Worm (Caenorhabditis elegans) whole organism, young adult: ENCODE data around the gene T23G7.2.

Experiments used
- F22D6.2 ChIP-seq: sonication (generic microtip); optimal IDR thresholded peaks from 2 replicates; lab custom pipeline; 2016; ENCODE audit warnings: mild to moderate bottlenecking, missing genetic modification characterization, missing compliant biosample characterization
- F23B12.7 ChIP-seq: sonication (generic microtip); optimal IDR thresholded peaks from 2 replicates; lab custom pipeline; 2017; ENCODE audit warnings: missing genetic modification characterization, mild to moderate bottlenecking, missing compliant biosample characterization, antibody characterized with exemption, moderate library complexity; ENCODE audit not compliant: insufficient read depth
- F33H1.4 ChIP-seq: fragments of 200-800 bp; sonication (Bioruptor generic); IDR thresholded peaks from 2 replicates; pipeline ENCODE4 v1.3.6; 2022; ENCODE audit warnings: missing genetic modification reagents, missing genetic modification characterization, missing compliant biosample characterization
- F39B2.1 ChIP-seq: fragments of 200-800 bp; sonication (Bioruptor generic); IDR thresholded peaks from 2 replicates; pipeline ENCODE4 v1.3.6; 2022; ENCODE audit warnings: missing genetic modification reagents, missing genetic modification characterization, missing compliant biosample characterization
- F49E8.2 ChIP-seq: sonication (generic microtip); optimal IDR thresholded peaks from 3 replicates; lab custom pipeline; 2017; ENCODE audit warnings: missing genetic modification characterization, mild to moderate bottlenecking, missing compliant biosample characterization, antibody characterized with exemption, moderate library complexity; ENCODE audit not compliant: insufficient read depth
- F52B5.7 ChIP-seq: sonication (generic microtip); optimal IDR thresholded peaks from 2 replicates; lab custom pipeline; 2016; ENCODE audit warnings: mild to moderate bottlenecking, missing genetic modification characterization, missing compliant biosample characterization
- K12H6.12 ChIP-seq: fragments of 200-800 bp; sonication (Bioruptor generic); optimal IDR thresholded peaks from 2 replicates; lab custom pipeline; 2018; ENCODE audit warnings: mild to moderate bottlenecking, missing genetic modification characterization, missing compliant biosample characterization
- T26A5.8 ChIP-seq: sonication (generic microtip); optimal IDR thresholded peaks from 2 replicates; lab custom pipeline; 2016; ENCODE audit warnings: missing genetic modification characterization, missing compliant biosample characterization
- Y53G8AR.9 ChIP-seq: fragments of 200-800 bp; sonication (Bioruptor generic); conservative IDR thresholded peaks from 2 replicates; pipeline ENCODE4 v1.3.6; 2022; ENCODE audit warnings: missing genetic modification reagents, missing genetic modification characterization, missing compliant biosample characterization
- ZK185.1 ChIP-seq: sonication (generic microtip); optimal IDR thresholded peaks from 2 replicates; lab custom pipeline; 2016; ENCODE audit warnings: mild to moderate bottlenecking, missing genetic modification characterization, missing compliant biosample characterization; ENCODE audit not compliant: poor library complexity, severe bottlenecking
- ama-1 ChIP-seq, 3 experiments: fragments of 150-350 bp in 1 of 3; sonication (generic microtip) in 2 of 3; optimal IDR thresholded peaks; 2 replicates each; lab custom pipeline; 2014 to 2018; ENCODE audit warnings: missing biosample characterization in 2 of 3, missing genetic modification characterization in 2 of 3, missing genetic modification reagents in 2 of 3
- aptf-2 ChIP-seq: fragments of 200-800 bp; sonication (Bioruptor generic); conservative IDR thresholded peaks from 2 replicates; pipeline ENCODE4 v1.3.6; 2022; ENCODE audit warnings: missing genetic modification reagents, missing genetic modification characterization, missing compliant biosample characterization
- aptf-3 ChIP-seq: fragments of 200-800 bp; sonication (Bioruptor generic); IDR thresholded peaks from 2 replicates; pipeline ENCODE4 v1.3.6; 2022; ENCODE audit warnings: missing genetic modification characterization, missing compliant biosample characterization
- attf-3 ChIP-seq: fragments of 200-800 bp; sonication (Bioruptor generic); conservative IDR thresholded peaks from 2 replicates; pipeline ENCODE4 v1.3.6; 2022; ENCODE audit warnings: missing genetic modification reagents, missing genetic modification characterization, missing compliant biosample characterization
- attf-5 ChIP-seq: fragments of 200-800 bp; sonication (Bioruptor generic); optimal IDR thresholded peaks from 2 replicates; lab custom pipeline; 2018; ENCODE audit warnings: mild to moderate bottlenecking, missing genetic modification characterization, missing compliant biosample characterization
- bed-1 ChIP-seq: fragments of 200-800 bp; sonication (Bioruptor generic); IDR thresholded peaks from 2 replicates; pipeline ENCODE4 v1.3.6; 2022; ENCODE audit warnings: missing genetic modification reagents, missing genetic modification characterization, missing compliant biosample characterization
- ccch-3 ChIP-seq: fragments of 200-800 bp; sonication (Bioruptor generic); optimal IDR thresholded peaks from 2 replicates; lab custom pipeline; 2018; ENCODE audit warnings: mild to moderate bottlenecking, missing genetic modification characterization, missing compliant biosample characterization
- ceh-79 ChIP-seq: sonication (generic microtip); optimal IDR thresholded peaks from 2 replicates; lab custom pipeline; 2017; ENCODE audit warnings: mild to moderate bottlenecking, missing genetic modification characterization, missing compliant biosample characterization
- dpl-1 ChIP-seq: fragments of 150-350 bp; optimal IDR thresholded peaks from 2 replicates; lab custom pipeline; 2014; ENCODE audit warnings: missing biosample characterization, missing genetic modification reagents, missing genetic modification characterization
- efl-1 ChIP-seq: fragments of 150-350 bp; optimal IDR thresholded peaks from 2 replicates; lab custom pipeline; 2014; ENCODE audit warnings: missing biosample characterization, missing genetic modification reagents, missing genetic modification characterization
- egl-44 ChIP-seq: fragments of 200-800 bp; sonication (Bioruptor generic); IDR thresholded peaks from 2 replicates; pipeline ENCODE4 v1.3.6; 2022; ENCODE audit warnings: missing genetic modification reagents, missing genetic modification characterization, missing compliant biosample characterization
- ets-4 ChIP-seq: fragments of 200-800 bp; sonication (Bioruptor generic); optimal IDR thresholded peaks from 2 replicates; lab custom pipeline; 2018; ENCODE audit warnings: mild to moderate bottlenecking, missing genetic modification characterization, missing compliant biosample characterization
- gei-17 ChIP-seq: fragments of 200-800 bp; sonication (Bioruptor generic); optimal IDR thresholded peaks from 2 replicates; lab custom pipeline; 2018; ENCODE audit warnings: mild to moderate bottlenecking, missing genetic modification characterization, missing compliant biosample characterization
- hmg-1.2 ChIP-seq: fragments of 200-800 bp; sonication (Bioruptor generic); IDR thresholded peaks from 2 replicates; pipeline ENCODE4 v1.3.6; 2022; ENCODE audit warnings: missing genetic modification reagents, missing genetic modification characterization, missing compliant biosample characterization
- lag-1 ChIP-seq: fragments of 200-800 bp; sonication (Bioruptor generic); IDR thresholded peaks from 2 replicates; pipeline ENCODE4 v1.3.6; 2022; ENCODE audit warnings: missing genetic modification reagents, missing genetic modification characterization, missing compliant biosample characterization
- let-526 ChIP-seq: fragments of 200-800 bp; sonication (Bioruptor generic); IDR thresholded peaks from 2 replicates; pipeline ENCODE4 v1.3.6; 2022; ENCODE audit warnings: missing genetic modification reagents, missing genetic modification characterization, missing compliant biosample characterization
- lin-54 ChIP-seq: fragments of 200-800 bp; sonication (Bioruptor generic); optimal IDR thresholded peaks from 2 replicates; lab custom pipeline; 2018; ENCODE audit warnings: mild to moderate bottlenecking, missing genetic modification characterization, missing compliant biosample characterization
- madf-6 ChIP-seq: fragments of 200-800 bp; sonication (Bioruptor generic); IDR thresholded peaks from 2 replicates; pipeline ENCODE4 v1.3.6; 2022; ENCODE audit warnings: missing genetic modification reagents, missing genetic modification characterization, missing compliant biosample characterization
- mel-28 ChIP-seq: sonication (generic microtip); optimal IDR thresholded peaks from 2 replicates; lab custom pipeline; 2016; ENCODE audit warnings: borderline replicate concordance, mild to moderate bottlenecking, missing genetic modification characterization, missing compliant biosample characterization
- nhr-179 ChIP-seq: sonication (generic microtip); optimal IDR thresholded peaks from 2 replicates; lab custom pipeline; 2016; ENCODE audit warnings: mild to moderate bottlenecking, missing genetic modification characterization, missing compliant biosample characterization
- sea-2 ChIP-seq: fragments of 200-800 bp; sonication (Bioruptor generic); IDR thresholded peaks from 2 replicates; pipeline ENCODE4 v1.3.6; 2022; ENCODE audit warnings: missing genetic modification characterization, missing compliant biosample characterization
- somi-1 ChIP-seq: fragments of 200-800 bp; sonication (Bioruptor generic); optimal IDR thresholded peaks from 2 replicates; lab custom pipeline; 2018; ENCODE audit warnings: mild to moderate bottlenecking, missing genetic modification characterization, missing compliant biosample characterization
- sptf-2 ChIP-seq: fragments of 200-800 bp; sonication (Bioruptor generic); optimal IDR thresholded peaks from 2 replicates; lab custom pipeline; 2018; ENCODE audit warnings: mild to moderate bottlenecking, missing genetic modification characterization, missing compliant biosample characterization
- tbp1 ChIP-seq: fragments of 200-800 bp; sonication (Bioruptor generic); optimal IDR thresholded peaks from 2 replicates; lab custom pipeline; 2018; ENCODE audit warnings: mild to moderate bottlenecking, missing genetic modification characterization, missing compliant biosample characterization
- ztf-26 ChIP-seq: sonication (generic microtip); optimal IDR thresholded peaks from 2 replicates; lab custom pipeline; 2017; ENCODE audit warnings: missing genetic modification characterization, missing compliant biosample characterization
- ztf-3 ChIP-seq: fragments of 200-800 bp; sonication (Bioruptor generic); optimal IDR thresholded peaks from 2 replicates; lab custom pipeline; 2018; ENCODE audit warnings: mild to moderate bottlenecking, missing genetic modification characterization, missing compliant biosample characterization
- ztf-6 ChIP-seq: fragments of 200-800 bp; sonication (Bioruptor generic); IDR thresholded peaks from 2 replicates; pipeline ENCODE4 v1.3.6; 2022; ENCODE audit warnings: missing genetic modification reagents, missing genetic modification characterization, missing compliant biosample characterization

T23G7.2 gene

DNA sequence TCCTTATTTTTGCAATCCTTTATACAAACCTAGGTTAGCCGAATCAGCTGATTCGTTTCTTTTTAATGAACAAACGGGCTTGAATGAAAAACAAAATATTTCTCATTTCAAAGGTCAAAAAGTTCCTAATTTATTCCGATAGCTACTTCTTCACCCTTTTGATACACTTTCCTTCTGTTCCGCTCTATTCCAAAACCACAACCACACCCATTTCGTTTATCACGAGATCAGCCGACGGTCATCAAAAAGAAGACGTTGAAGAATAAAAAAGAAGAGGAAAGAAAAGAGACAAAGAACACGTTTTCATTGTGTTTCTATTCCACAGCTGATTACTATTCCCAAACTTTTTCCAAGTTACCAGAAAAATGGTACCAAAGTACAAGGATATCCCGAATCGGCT is 24.7 kb downstream of the T23G7.2 start (continued):
- TF ChIP-seq gei-17 (no peak), ztf-3 (GFP tag; lab: Kevin White, UChicago) (no peak), ama-1 (optimal IDR thresholded peaks at IDR 0.05; lab: Kevin White, UChicago) (no peak), ama-1 (GFP tag; optimal IDR thresholded peaks at IDR 0.05; lab: Kevin White, UChicago) (no peak)

DNA sequence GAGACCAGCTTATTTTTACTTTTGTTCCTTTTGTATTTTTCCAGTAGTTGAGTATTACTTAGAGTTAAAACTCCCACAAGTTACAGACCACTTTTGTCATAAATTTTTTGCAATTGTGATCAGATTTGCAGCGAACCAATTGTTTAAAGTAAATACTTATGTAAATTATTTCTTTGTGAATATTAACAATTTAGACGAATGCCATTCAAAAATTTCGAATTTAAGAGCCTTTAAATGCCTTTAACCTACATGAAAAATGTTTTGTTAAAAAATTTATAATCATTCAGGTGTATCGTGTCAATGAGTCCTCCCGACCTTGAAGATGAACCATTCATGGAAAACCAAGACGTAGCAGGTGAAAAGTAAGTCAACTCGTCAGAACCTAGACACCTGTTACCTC is 26.8 kb downstream of the T23G7.2 start, which contains the start of gene W07A12.4:
Gene W07A12.4 (plus strand): TSS at position 301 of the 400 bp plus-strand sequence.
- no peak for TF ChIP-seq mel-28 (tag; lab: Kevin White, UChicago)
- no peak for TF ChIP-seq F22D6.2 (tag; lab: Kevin White, UChicago)
- no peak for TF ChIP-seq ets-4
- TF ChIP-seq T26A5.8 (tag; lab: Kevin White, UChicago): no peak
- TF ChIP-seq ceh-79 (tag; lab: Kevin White, UChicago): no peak
- TF ChIP-seq dpl-1 (GFP tag; lab: Kevin White, UChicago): no peak
- TF ChIP-seq F33H1.4 (GFP tag; lab: Robert Waterston, UW): no peak
- no peak for TF ChIP-seq efl-1 (GFP tag; lab: Kevin White, UChicago)
- TF ChIP-seq madf-6: no peak
- no peak for TF ChIP-seq F23B12.7 (tag; lab: Kevin White, UChicago)
- TF ChIP-seq aptf-3 (GFP tag; lab: Robert Waterston, UW): no peak
- TF ChIP-seq tbp1 (GFP tag; lab: Kevin White, UChicago): no peak
- TF ChIP-seq attf-3: no peak
- TF ChIP-seq somi-1 (GFP tag; lab: Kevin White, UChicago): no peak
- TF ChIP-seq aptf-2: no peak
- TF ChIP-seq sea-2 (GFP tag; lab: Robert Waterston, UW): no peak
- TF ChIP-seq nhr-179: no peak
- no peak for TF ChIP-seq ccch-3 (GFP tag; lab: Kevin White, UChicago)
- no peak for TF ChIP-seq bed-1 (GFP tag; lab: Robert Waterston, UW)
- TF ChIP-seq, all 124 proteins: peak for 0

ce11 chrII:9144366-9144765 is 28.4 kb downstream of the T23G7.2 start:
- no peak for TF ChIP-seq ztf-3 (GFP tag; lab: Kevin White, UChicago)
- TF ChIP-seq lag-1 (GFP tag; lab: Robert Waterston, UW): no peak
- no peak for TF ChIP-seq F52B5.7 (tag; lab: Kevin White, UChicago)
- no peak for TF ChIP-seq attf-5 (GFP tag; lab: Kevin White, UChicago)
- no peak for TF ChIP-seq F39B2.1
- TF ChIP-seq K12H6.12 (tag; lab: Kevin White, UChicago): no peak
- TF ChIP-seq ztf-6: no peak
- no peak for TF ChIP-seq ZK185.1 (tag; lab: Kevin White, UChicago)
- no peak for TF ChIP-seq Y53G8AR.9
- no peak for TF ChIP-seq F22D6.2 (tag; lab: Kevin White, UChicago)
- no peak for TF ChIP-seq F49E8.2 (tag; lab: Kevin White, UChicago)
- no peak for TF ChIP-seq lin-54 (GFP tag; lab: Kevin White, UChicago)
- TF ChIP-seq let-526: no peak
- TF ChIP-seq sptf-2: no peak
- no peak for TF ChIP-seq ztf-26 (tag; lab: Kevin White, UChicago)

ce11 chrII:9143795-9144194 is 29.0 kb downstream of the T23G7.2 start:
- TF ChIP-seq attf-3 (no peak), ztf-6 (no peak), hmg-1.2 (GFP tag; lab: Robert Waterston, UW) (no peak), egl-44 (GFP tag; lab: Robert Waterston, UW) (no peak)
